Fruit fly (Drosophila melanogaster) S2 (cell line): ENCODE data around the gene Gcn2.

ENCODE experiments used
- CG8478 ChIP-seq: fragments of >200 bp; optimal IDR thresholded peaks from 2 replicates; lab custom pipeline; 2018
- CTCF ChIP-seq, 2 experiments: fragments of >200 bp; optimal IDR thresholded peaks; 2 replicates each; lab custom pipeline; 2018

Gcn2 gene

DNA sequence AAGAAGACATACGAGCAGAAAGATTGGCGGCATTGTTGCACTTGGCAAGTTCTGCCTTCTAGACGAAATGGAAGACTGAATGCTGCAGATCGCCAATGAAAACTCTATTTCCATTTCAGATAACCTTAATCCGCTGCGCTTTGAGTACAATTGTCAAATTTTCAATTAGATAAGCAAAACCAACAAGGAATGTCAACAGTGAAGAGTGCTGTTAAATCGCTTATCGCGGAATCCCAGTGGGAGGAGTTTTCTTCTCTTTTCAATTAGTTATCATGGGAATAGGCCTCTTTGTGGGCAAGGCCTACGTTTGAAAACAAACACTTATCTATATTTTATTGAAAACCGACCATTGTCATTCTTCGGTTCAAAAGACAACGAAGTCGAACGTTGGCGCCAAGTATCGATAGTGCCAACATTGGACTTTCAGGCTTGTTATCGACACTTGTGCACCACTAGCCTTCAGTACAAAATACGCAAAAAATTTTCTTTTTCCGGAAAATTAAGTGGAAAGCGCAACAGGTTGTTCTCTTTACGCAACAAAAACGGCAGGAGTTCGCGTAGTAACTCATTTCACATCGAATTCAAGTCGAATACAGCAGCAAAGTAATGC, at the start of gene Gcn2, which contains the start of gene Ugt35D1:
TSS of gene Gcn2 (plus strand) at position 439 of the 610 bp plus-strand sequence.
TSS of gene Ugt35D1 (minus strand) at position 83 of the 610 bp plus-strand sequence.
- TF ChIP-seq CG8478 = no peak
- TF ChIP-seq CTCF (optimal IDR thresholded peaks at IDR 0.05; lab: Kevin White, UChicago) = peak in 1 of 2 experiments; percentile 15

DNA sequence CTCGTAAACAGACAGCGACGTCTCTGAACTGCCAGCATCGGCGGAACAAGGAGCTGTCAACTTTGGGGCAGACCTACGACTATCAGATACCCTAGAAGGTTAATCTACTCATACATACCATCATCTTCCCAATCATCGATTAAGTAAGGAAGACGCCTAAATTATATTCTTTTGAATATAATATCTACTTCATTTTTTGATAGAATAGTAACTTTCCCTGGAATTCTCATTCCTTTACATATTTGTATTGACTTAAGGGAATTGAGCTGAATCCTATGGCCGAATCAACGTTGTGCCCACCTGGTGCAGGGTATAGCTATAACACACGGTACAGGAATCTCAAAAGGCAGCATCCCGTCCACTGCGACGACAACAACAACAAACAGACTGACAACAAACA, 48.8 kb upstream of the Gcn2 start:
- TF ChIP-seq CTCF (optimal IDR thresholded peaks at IDR 0.05; lab: Kevin White, UChicago) = no peak
- no peak for TF ChIP-seq CG8478

DNA sequence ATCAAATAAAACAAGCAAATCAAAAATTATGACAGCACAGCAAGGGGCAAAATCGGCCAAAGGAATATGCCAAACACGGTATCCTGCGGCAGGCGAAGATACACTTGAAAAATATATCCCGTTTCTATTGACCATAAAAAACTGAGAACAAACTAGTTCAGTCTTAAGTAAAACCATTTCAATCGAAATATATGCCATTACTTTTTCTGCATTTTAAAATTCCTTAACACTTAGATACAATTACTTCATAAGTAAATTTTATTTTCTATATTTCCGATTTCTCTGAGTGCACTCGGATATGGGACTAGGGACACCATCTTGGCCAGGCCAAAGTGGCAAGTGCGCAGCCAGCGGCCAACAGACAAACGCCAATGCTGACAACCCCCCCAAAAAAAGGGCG, 31.8 kb upstream of the Gcn2 start:
- no peak for TF ChIP-seq CTCF (optimal IDR thresholded peaks at IDR 0.05; lab: Kevin White, UChicago)

DNA sequence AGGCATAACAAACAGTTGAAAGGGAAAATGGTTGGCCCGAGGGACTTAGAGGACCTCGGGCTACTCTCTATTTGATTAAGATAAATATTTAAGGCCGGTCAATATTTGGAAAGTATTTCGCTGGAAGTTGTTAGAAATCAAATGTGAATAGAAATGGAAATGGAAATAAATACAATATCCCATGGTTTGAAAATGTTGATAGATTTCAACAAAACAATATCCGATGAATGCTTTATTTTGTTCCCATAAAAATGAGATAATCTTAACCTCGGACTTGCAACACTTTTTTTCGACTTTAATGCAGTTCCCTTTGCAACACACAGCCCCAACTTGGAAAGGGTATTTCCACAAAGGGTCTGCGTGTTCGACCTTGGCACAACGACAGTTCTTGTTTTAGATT, 26.4 kb upstream of the Gcn2 start:
- TF ChIP-seq CG8478 (no peak), CTCF (optimal IDR thresholded peaks at IDR 0.05; lab: Kevin White, UChicago) (no peak)

DNA sequence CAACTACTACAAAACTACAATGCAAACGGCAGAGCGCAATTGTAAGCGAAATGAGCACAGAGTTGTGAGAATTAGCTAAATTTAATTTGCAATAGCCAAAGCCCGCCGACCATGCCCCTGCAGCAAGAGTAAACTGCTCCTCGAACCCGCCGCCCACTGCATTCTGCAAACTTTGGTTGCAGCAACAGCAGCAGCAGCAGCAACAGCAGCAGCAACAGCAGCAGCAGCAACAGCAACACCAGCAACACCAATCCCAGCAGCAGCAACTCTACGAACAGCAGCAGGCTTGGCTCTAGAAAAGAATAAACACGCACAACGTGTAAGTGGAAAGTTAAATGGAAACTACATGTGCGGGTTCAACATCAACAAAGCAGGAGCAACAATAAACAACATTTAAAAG, 25.3 kb upstream of the Gcn2 start:
- TF ChIP-seq CG8478 (no peak), CTCF (optimal IDR thresholded peaks at IDR 0.05; lab: Kevin White, UChicago) (no peak)

DNA sequence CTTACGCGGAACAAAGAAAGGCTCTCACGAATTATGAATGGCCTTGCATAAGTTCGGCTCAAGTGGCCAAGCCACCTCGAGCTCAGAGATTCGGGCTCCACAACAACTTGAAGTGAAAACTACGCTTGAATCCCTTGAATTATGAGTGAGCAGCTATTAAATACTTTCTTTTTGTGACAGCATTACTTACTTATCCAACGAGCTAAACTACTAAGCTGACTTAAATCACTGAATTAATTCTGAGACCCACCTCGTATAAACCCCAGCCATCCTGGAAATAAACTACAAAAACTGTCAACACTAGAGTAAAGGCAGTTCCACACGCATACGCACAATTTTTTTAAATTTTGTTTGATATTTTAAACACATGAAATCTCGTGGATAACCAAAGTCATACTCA, 23.3 kb upstream of the Gcn2 start, which contains the start of gene gskt:
TSS of gene gskt (plus strand) at position 301 of the 400 bp plus-strand sequence.
- TF ChIP-seq CG8478 = no peak
- TF ChIP-seq CTCF (optimal IDR thresholded peaks at IDR 0.05; lab: Kevin White, UChicago) = no peak

DNA sequence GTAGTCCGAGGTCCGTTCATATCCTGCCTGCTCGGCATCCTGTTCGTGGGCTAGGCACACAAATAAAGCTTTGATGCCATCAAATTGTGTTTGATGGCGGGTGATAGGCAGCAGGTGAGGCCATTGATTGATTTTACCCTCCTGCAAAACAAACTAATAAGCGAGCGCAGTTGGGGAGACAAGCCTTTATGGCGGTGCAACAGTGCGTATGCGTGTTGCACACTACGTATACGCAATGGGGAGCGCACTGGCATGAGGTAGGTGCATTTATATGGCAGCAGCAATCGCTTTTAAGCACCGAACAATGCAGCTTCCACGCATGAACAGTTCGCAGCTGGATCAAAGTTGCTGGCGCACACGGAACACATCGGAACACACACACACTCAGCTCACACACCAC, 15.0 kb upstream of the Gcn2 start:
- TF ChIP-seq CG8478 = no peak

DNA sequence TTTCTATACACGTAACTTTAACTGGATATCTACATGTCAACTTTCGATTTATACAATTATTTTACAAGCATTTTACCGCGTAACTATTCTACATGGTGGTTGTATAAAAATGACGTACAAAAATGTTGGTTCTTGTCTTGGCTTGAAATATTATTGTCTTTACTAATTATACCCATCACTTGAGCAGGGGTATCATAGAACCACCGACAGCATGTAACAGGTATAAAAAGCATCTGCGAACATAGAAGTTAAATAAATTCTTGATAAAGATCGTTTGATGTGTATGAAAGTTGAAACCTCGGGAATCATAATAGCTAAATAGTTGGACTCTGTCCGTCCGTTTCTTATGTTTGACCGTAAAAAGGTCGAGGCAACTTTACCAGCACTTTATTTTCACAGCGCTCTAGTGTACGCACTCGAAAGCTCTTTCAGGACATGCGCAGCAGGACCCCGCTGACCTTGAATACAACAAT, 14.2 kb upstream of the Gcn2 start:
- TF ChIP-seq CG8478 (no peak), CTCF (optimal IDR thresholded peaks at IDR 0.05; lab: Kevin White, UChicago) (peak; percentile 36 to 68)

DNA sequence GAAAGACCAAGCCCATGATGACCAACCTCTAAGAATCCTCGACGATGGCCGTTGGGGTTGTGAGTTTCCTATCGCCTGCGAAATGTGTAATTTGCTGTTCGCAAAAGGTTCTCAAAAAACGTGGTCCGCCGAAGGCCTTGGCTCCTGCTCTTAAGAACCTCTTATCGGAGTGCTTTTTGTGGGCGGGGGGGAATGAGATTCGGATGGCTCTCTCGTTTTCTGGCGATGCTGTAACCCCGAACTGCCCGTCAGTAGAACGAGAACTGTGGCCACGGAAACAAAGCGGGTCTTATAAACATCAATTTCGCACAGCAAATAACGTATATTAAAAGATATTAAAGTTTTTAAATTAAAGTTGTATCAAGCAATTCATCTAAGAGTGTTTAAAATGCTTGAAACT, 13.6 kb upstream of the Gcn2 start, which contains the start of gene CG1607:
TSS of gene CG1607 (plus strand) at position 249 of the 400 bp plus-strand sequence.
- TF ChIP-seq CTCF (optimal IDR thresholded peaks at IDR 0.05; lab: Kevin White, UChicago) (no peak), CG8478 (no peak)

DNA sequence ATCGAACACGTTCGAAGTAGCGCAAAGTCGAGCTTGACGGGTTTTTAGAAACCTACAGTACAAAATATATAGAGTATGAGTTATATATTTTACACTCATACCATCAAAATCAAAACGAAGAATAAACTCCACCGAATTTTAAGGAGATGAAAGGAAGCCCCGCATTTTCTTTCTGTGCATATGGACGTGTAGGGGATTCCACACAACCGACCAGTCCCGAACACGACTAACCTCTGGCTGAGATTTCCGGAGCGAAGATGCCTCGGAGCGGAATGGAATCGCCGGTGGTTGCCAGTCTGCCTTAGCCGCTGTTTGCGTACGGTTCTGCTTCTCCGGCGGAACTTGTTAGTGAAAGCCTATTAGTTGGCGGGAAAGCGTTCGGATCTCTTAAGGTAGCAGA, 11.4 kb upstream of the Gcn2 start:
- TF ChIP-seq CG8478 (no peak), CTCF (optimal IDR thresholded peaks at IDR 0.05; lab: Kevin White, UChicago) (no peak)

DNA sequence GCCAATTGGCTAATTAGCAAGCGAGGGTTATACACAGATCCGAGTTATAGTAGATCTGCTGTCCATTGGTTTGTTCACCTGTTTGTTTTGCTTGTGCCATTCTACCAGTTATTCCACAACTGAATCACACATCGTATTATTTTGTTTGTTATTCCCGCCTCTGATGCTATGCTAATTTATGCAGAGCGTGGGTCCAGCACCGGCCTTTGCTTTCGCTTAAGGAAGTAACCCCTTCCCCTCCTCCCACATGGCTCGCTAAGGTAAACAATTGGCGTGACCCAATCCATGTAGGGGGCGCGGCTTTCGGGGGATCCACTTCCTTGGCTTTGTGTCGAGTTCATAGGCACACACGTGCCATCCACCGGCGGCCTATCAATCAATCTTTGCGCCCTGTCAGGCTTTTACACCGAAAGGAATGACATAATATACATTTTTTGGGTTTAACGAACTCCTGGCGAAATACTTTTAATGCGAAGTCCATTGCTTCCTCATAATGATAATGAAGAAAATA, 9.6 kb upstream of the Gcn2 start:
- TF ChIP-seq CG8478 = no peak
- TF ChIP-seq CTCF (optimal IDR thresholded peaks at IDR 0.05; lab: Kevin White, UChicago) = no peak

DNA sequence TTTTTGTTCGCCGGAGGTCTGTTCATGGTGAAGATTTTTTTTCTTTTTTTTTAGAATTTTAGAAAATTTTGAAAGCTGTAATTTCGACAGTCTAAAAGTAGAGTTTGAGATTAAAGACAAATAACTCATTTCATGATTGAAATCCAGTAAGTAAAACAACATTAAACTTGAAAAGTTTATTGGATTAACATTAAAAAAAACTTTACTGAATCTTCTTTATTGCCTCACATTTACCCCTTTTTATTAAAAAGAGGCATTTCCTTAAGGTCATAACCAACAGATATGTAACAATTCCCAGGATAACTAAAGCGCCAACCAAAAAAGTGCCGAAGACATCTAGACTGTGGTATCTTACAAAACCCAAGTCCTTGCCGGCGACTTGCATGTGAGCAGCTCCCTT, 2.0 kb upstream of the Gcn2 start, which contains the start of gene CG31204:
TSS of gene CG31204 (minus strand) at position 101 of the 400 bp plus-strand sequence.
- TF ChIP-seq CG8478 = no peak

DNA sequence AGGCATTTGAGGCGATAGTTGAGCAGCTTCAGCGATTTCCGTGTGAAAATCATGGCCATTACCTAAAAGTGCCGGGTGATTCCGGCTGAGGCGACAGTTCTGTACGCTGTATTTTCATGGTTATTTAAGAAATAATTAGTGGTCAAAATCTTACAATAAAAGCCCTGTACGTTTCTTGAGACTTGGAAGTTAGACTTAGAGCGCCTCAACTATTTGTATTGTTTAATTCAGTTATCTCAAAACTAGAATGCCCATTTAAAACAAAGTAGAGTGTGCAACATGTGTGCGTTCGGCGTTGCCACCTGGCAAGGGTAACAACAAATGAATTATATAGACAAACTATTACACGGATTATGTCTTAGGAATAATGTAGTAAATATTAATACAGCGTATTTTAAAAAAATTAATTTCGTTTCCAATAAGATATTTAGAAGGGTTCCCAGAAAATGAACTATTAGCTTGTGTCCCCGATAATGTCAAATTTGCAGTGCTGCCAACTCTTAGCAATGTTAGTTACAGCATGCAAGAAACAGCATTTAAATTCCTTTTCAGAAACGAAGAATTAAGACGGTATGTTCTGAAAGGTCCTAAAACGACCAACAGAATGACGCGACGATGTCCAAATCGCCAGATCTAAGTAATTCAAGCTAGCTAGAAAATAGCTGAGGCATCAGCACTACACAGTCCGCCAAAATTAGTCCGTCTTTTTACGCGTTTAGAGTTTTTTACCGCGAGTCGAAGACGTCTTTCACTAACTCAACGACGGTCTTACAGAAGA, 9.2 kb downstream of the Gcn2 start, which contains the start of gene Gprk2:
TSS of gene Gprk2 (plus strand) at position 747 of the 778 bp plus-strand sequence.
- TF ChIP-seq CTCF (optimal IDR thresholded peaks at IDR 0.05; lab: Kevin White, UChicago) (peak; percentile 18 to 54), CG8478 (no peak)

DNA sequence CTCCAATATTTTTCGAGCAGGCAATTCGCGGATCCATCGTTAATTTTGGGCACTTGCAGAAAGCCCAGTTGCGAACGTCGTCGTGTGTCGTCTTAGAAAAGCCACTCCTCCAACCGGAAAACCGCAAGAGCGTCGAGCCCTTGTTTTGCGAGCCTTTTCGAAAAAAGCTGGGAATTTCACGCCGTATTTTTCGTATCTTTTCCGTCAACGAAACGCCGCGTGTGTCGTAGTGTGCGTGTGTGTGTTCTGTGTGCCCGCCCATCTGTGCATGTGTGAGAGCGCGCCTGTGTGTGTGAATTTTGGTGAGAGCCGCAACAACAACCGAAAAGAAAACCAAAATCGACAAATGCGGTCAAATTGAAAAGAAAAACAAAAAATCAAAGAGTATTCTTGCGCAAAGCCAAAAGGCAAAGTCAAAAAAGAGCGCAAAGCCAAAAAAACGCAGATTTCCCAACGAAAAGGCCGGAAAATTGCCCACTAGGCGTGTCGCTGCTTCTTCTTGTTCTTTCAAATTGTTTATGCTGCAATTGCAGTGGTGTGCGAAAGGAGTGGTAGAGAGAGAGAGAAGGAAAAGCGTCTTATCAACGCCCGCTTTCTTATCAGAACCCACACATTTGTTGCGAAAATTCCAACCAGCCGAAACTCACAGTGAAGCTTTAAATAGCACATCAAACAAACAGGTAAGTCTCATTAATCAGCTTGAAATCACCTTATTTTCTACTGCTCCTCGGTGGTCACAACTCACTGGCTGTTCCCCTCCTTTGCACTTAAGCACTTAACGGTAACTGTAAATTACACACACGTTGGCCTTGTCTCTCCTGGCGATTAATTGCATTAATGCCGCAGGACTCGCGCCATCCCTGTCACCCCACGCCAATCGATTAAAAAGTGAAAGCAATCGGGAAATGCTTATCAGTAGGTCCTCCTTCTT, 10.1 kb downstream of the Gcn2 start, which contains the start of gene PNPase:
TSS of gene PNPase (minus strand) at position 176 of the 931 bp plus-strand sequence.
- TF ChIP-seq CG8478 = no peak
- no peak for TF ChIP-seq CTCF (optimal IDR thresholded peaks at IDR 0.05; lab: Kevin White, UChicago)
